Worm (Caenorhabditis elegans) whole organism, mixed stage, embryonic: ENCODE results near the gene vha-5.

ENCODE experiments used
- M03D4.4 ChIP-seq: sonication (generic microtip); optimal IDR thresholded peaks from 2 replicates; lab custom pipeline; 2017; ENCODE audit warnings: mild to moderate bottlenecking, missing genetic modification characterization, missing compliant biosample characterization
- blmp-1 ChIP-seq: fragments of 150-350 bp; optimal IDR thresholded peaks from 2 replicates; lab custom pipeline; 2014; ENCODE audit warnings: missing biosample characterization, missing genetic modification characterization
- ceh-39 ChIP-seq: fragments of 150-350 bp; optimal IDR thresholded peaks from 2 replicates; lab custom pipeline; 2014; ENCODE audit warnings: missing biosample characterization, missing genetic modification characterization
- ceh-43 ChIP-seq: fragments of 200-800 bp; sonication (Bioruptor generic); optimal IDR thresholded peaks from 2 replicates; lab custom pipeline; 2018; ENCODE audit warnings: mild to moderate bottlenecking, missing genetic modification characterization, moderate library complexity, missing compliant biosample characterization
- ceh-83 ChIP-seq: fragments of 200-800 bp; sonication (Bioruptor generic); optimal IDR thresholded peaks from 2 replicates; lab custom pipeline; 2018; ENCODE audit warnings: mild to moderate bottlenecking, missing genetic modification characterization, missing compliant biosample characterization
- ces-1 ChIP-seq: fragments of 150-350 bp; optimal IDR thresholded peaks from 2 replicates; lab custom pipeline; 2014; ENCODE audit warnings: missing biosample characterization, missing genetic modification reagents, missing genetic modification characterization
- cnd-1 ChIP-seq: fragments of 200-800 bp; sonication (Bioruptor generic); optimal IDR thresholded peaks from 2 replicates; lab custom pipeline; 2018; ENCODE audit warnings: mild to moderate bottlenecking, missing genetic modification characterization, missing compliant biosample characterization
- drap-1 ChIP-seq: fragments of 200-800 bp; sonication (Bioruptor generic); optimal IDR thresholded peaks from 3 replicates; lab custom pipeline; 2018; ENCODE audit warnings: mild to moderate bottlenecking, missing genetic modification characterization, missing compliant biosample characterization
- elt-1 ChIP-seq: sonication (generic microtip); optimal IDR thresholded peaks from 2 replicates; lab custom pipeline; 2017; ENCODE audit warnings: missing genetic modification characterization, mild to moderate bottlenecking, missing compliant biosample characterization, antibody characterized with exemption, moderate library complexity, borderline replicate concordance; ENCODE audit not compliant: insufficient read depth
- elt-3 ChIP-seq: fragments of 150-350 bp; optimal IDR thresholded peaks from 2 replicates; lab custom pipeline; 2014; ENCODE audit warnings: missing biosample characterization, missing genetic modification characterization
- flh-1 ChIP-seq: fragments of 200-800 bp; sonication (Bioruptor generic); optimal IDR thresholded peaks from 2 replicates; lab custom pipeline; 2018; ENCODE audit warnings: mild to moderate bottlenecking, missing genetic modification characterization, moderate library complexity, missing compliant biosample characterization
- ham-2 ChIP-seq: fragments of 200-800 bp; sonication (Bioruptor generic); optimal IDR thresholded peaks from 2 replicates; lab custom pipeline; 2018; ENCODE audit warnings: mild to moderate bottlenecking, missing genetic modification characterization, missing compliant biosample characterization
- hlh-1 ChIP-seq: fragments of 150-350 bp; optimal IDR thresholded peaks from 2 replicates; lab custom pipeline; 2014; ENCODE audit warnings: missing biosample characterization, missing genetic modification reagents, missing genetic modification characterization
- lin-13 ChIP-seq: fragments of 150-350 bp; optimal IDR thresholded peaks from 2 replicates; lab custom pipeline; 2014; ENCODE audit warnings: missing biosample characterization, missing genetic modification characterization
- lin-32 ChIP-seq: fragments of 200-800 bp; sonication (Bioruptor generic); optimal IDR thresholded peaks from 2 replicates; lab custom pipeline; 2018; ENCODE audit warnings: mild to moderate bottlenecking, missing genetic modification characterization, missing compliant biosample characterization
- lsy-2 ChIP-seq: fragments of 150-350 bp; optimal IDR thresholded peaks from 2 replicates; lab custom pipeline; 2014; ENCODE audit warnings: missing biosample characterization, missing genetic modification characterization
- mep-1 ChIP-seq: fragments of 150-350 bp; optimal IDR thresholded peaks from 2 replicates; lab custom pipeline; 2017; ENCODE audit warnings: missing biosample characterization, missing genetic modification reagents, missing genetic modification characterization, inconsistent platforms
- mls-2 ChIP-seq: sonication (generic microtip); optimal IDR thresholded peaks from 2 replicates; lab custom pipeline; 2016; ENCODE audit warnings: mild to moderate bottlenecking, missing genetic modification characterization, moderate library complexity, missing compliant biosample characterization
- nhr-12 ChIP-seq: fragments of 150-350 bp; optimal IDR thresholded peaks from 2 replicates; lab custom pipeline; 2014; ENCODE audit warnings: missing biosample characterization, missing genetic modification characterization
- nhr-2 ChIP-seq: fragments of 150-350 bp; optimal IDR thresholded peaks from 2 replicates; lab custom pipeline; 2014; ENCODE audit warnings: missing biosample characterization, missing genetic modification characterization
- nhr-28 ChIP-seq: fragments of 150-350 bp; optimal IDR thresholded peaks from 2 replicates; lab custom pipeline; 2014; ENCODE audit warnings: missing biosample characterization, missing genetic modification characterization
- nhr-76 ChIP-seq: sonication (generic microtip); optimal IDR thresholded peaks from 2 replicates; lab custom pipeline; 2017; ENCODE audit warnings: missing biosample characterization, missing genetic modification characterization
- pha-4 ChIP-seq: fragments of 150-350 bp; optimal IDR thresholded peaks from 2 replicates; lab custom pipeline; 2018; ENCODE audit warnings: missing biosample characterization, missing genetic modification reagents, missing genetic modification characterization
- sem-2 ChIP-seq: fragments of 200-800 bp; sonication (Bioruptor generic); optimal IDR thresholded peaks from 2 replicates; lab custom pipeline; 2018; ENCODE audit warnings: mild to moderate bottlenecking, missing genetic modification characterization, missing compliant biosample characterization
- snpc-4 ChIP-seq: fragments of 150-350 bp; optimal IDR thresholded peaks from 2 replicates; lab custom pipeline; 2014; ENCODE audit warnings: missing biosample characterization, missing genetic modification characterization
- sptf-1 ChIP-seq: sonication (generic microtip); optimal IDR thresholded peaks from 2 replicates; lab custom pipeline; 2017; ENCODE audit warnings: mild to moderate bottlenecking, missing genetic modification characterization, moderate library complexity, missing compliant biosample characterization
- unc-120 ChIP-seq: sonication (generic microtip); optimal IDR thresholded peaks from 2 replicates; lab custom pipeline; 2017; ENCODE audit warnings: missing genetic modification characterization, missing compliant biosample characterization; ENCODE audit not compliant: poor library complexity, severe bottlenecking
- unc-62 ChIP-seq: fragments of 150-350 bp; optimal IDR thresholded peaks from 2 replicates; lab custom pipeline; 2014; ENCODE audit warnings: missing biosample characterization, missing genetic modification reagents, missing genetic modification characterization
- zip-8 ChIP-seq: fragments of 150-350 bp; optimal IDR thresholded peaks from 2 replicates; lab custom pipeline; 2014; ENCODE audit warnings: missing biosample characterization, missing genetic modification characterization
- ztf-11 ChIP-seq: fragments of 150-350 bp; optimal IDR thresholded peaks from 2 replicates; lab custom pipeline; 2014; ENCODE audit warnings: missing biosample characterization, missing genetic modification characterization

Gene vha-5

DNA sequence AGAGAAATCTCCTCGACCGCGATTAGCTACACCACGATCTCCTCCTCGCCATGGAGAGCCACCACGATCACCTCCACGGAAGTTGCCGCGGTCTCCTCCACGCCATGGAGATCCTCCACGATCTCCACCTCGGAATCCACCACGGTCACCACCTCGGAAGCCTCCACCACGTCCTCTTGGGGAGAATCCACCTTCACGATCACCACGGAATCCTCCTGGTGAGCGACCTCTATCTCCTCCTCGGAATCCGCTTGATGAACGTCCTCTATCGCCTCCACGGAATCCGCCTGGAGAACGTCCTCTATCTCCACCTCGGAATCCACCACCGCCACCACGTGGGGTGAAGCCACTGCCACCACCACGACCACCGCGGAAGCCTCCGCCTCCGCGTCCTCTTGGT lies 14.7 kb upstream of the vha-5 start:
- TF ChIP-seq nhr-12 (tag; lab: Kevin White, UChicago) (no peak), M03D4.4 (tag; lab: Kevin White, UChicago) (no peak), elt-3 (tag; lab: Kevin White, UChicago) (no peak), lin-13 (tag; lab: Kevin White, UChicago) (no peak), ztf-11 (tag; lab: Kevin White, UChicago) (no peak), sem-2 (GFP tag; lab: Kevin White, UChicago) (no peak), zip-8 (tag; lab: Kevin White, UChicago) (no peak), hlh-1 (tag; lab: Kevin White, UChicago) (no peak), ceh-43 (GFP tag; lab: Kevin White, UChicago) (no peak), sptf-1 (no peak), drap-1 (GFP tag; lab: Kevin White, UChicago) (no peak), cnd-1 (no peak), lin-32 (GFP tag; lab: Kevin White, UChicago) (no peak), unc-62 (no peak)

DNA sequence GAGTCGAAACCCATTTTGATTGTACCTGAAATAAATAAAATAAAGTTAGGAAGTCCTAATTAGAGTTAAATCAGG lies 14.4 kb upstream of the vha-5 start, which contains the start of gene nucl-1:
nucl-1 (minus strand) TSS at position 26 of the 75 bp plus-strand sequence.
- TF ChIP-seq ceh-83 (GFP tag; lab: Kevin White, UChicago) (no peak), drap-1 (GFP tag; lab: Kevin White, UChicago) (no peak), unc-120 (no peak), unc-62 (no peak), blmp-1 (no peak), lin-32 (GFP tag; lab: Kevin White, UChicago) (no peak), elt-1 (tag; lab: Kevin White, UChicago) (no peak), mls-2 (no peak), sem-2 (GFP tag; lab: Kevin White, UChicago) (no peak), nhr-28 (tag; lab: Kevin White, UChicago) (no peak), snpc-4 (tag; lab: Kevin White, UChicago) (no peak), pha-4 (no peak), lsy-2 (tag; lab: Kevin White, UChicago) (no peak), hlh-1 (tag; lab: Kevin White, UChicago) (no peak), ceh-43 (GFP tag; lab: Kevin White, UChicago) (no peak), M03D4.4 (tag; lab: Kevin White, UChicago) (no peak), nhr-12 (tag; lab: Kevin White, UChicago) (no peak), nhr-2 (tag; lab: Kevin White, UChicago) (no peak), ces-1 (no peak)
- TF ChIP-seq, all 35 proteins: peak for 0

ce11 chrIV:8289580-8290323 lies 14.0 kb upstream of the vha-5 start, which contains the start of gene daf-31:
Gene daf-31 (plus strand): TSS chrIV:8290273.
- TF ChIP-seq ceh-39 (tag; lab: Kevin White, UChicago) (peak; percentile 72), nhr-76 (tag; lab: Kevin White, UChicago) (no peak), mls-2 (no peak), sptf-1 (no peak), lsy-2 (tag; lab: Kevin White, UChicago) (peak; percentile 34), ham-2 (GFP tag; lab: Kevin White, UChicago) (peak; percentile 89), M03D4.4 (tag; lab: Kevin White, UChicago) (no peak), nhr-12 (tag; lab: Kevin White, UChicago) (no peak), hlh-1 (tag; lab: Kevin White, UChicago) (peak; percentile 11), snpc-4 (tag; lab: Kevin White, UChicago) (no peak), elt-3 (tag; lab: Kevin White, UChicago) (no peak), ceh-43 (GFP tag; lab: Kevin White, UChicago) (no peak), lin-13 (tag; lab: Kevin White, UChicago) (peak; percentile 45), pha-4 (peak; percentile 54), mep-1 (tag; lab: Kevin White, UChicago) (peak; percentile 47)

DNA sequence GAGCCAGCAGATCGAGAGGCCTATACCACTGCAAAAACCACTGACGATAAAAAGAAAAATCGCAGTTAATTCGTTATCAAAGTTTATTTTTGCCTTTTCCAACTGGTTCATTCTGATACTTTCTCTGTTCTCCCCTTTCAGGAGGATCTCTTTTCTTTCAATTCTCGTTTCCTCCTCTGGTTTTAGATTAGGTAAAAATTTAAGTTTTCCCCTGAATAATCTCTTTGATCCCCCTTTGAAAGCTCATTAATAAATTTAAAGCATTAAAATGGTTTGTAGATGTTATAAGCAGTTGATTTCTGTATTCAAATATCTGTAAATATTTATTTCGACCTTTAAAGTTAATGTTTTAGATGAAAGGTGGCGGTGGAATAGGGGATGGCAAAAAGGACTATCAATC lies 12.5 kb upstream of the vha-5 start, which contains the start of gene K07H8.2:
K07H8.2 (plus strand) TSS at position 301 of the 400 bp plus-strand sequence.
- TF ChIP-seq flh-1 = no peak
- TF ChIP-seq nhr-12 (tag; lab: Kevin White, UChicago) = no peak
- no peak for TF ChIP-seq mls-2
- no peak for TF ChIP-seq ztf-11 (tag; lab: Kevin White, UChicago)
- no peak for TF ChIP-seq mep-1 (tag; lab: Kevin White, UChicago)
- TF ChIP-seq nhr-76 (tag; lab: Kevin White, UChicago) = no peak
- TF ChIP-seq sem-2 (GFP tag; lab: Kevin White, UChicago) = no peak
- no peak for TF ChIP-seq nhr-2 (tag; lab: Kevin White, UChicago)
- TF ChIP-seq nhr-28 (tag; lab: Kevin White, UChicago) = no peak
